Fruit fly (Drosophila melanogaster) whole organism, embryonic: Measurements from ENCODE around the gene Ac3.

Experiments
- CG10366 ChIP-seq: fragments of 200-800 bp; sonication (Bioruptor generic); IDR thresholded peaks from 2 replicates; pipeline ENCODE4 v1.3.6; 2022; ENCODE audit warnings: missing biosample characterization, missing genetic modification characterization
- CG10431 ChIP-seq: fragments of 200-800 bp; sonication (Bioruptor generic); optimal IDR thresholded peaks from 3 replicates; lab custom pipeline; 2018; ENCODE audit warnings: missing biosample characterization, mild to moderate bottlenecking, missing genetic modification characterization
- CG11085 ChIP-seq: fragments of 200-800 bp; sonication (Bioruptor generic); IDR thresholded peaks from 2 replicates; pipeline ENCODE4 v1.3.6; 2022; ENCODE audit warnings: missing biosample characterization, missing genetic modification characterization
- CG14014 ChIP-seq: fragments of 200-800 bp; sonication (Bioruptor generic); IDR thresholded peaks from 2 replicates; pipeline ENCODE4 v1.3.6; 2022; ENCODE audit warnings: missing biosample characterization, missing genetic modification characterization
- CG15011 ChIP-seq: fragments of 200-800 bp; sonication (Bioruptor generic); optimal IDR thresholded peaks from 3 replicates; lab custom pipeline; 2018; ENCODE audit warnings: missing biosample characterization, mild to moderate bottlenecking, missing genetic modification characterization
- CG15696 ChIP-seq: fragments of 200-800 bp; sonication (Bioruptor generic); optimal IDR thresholded peaks from 2 replicates; lab custom pipeline; 2019; ENCODE audit warnings: missing biosample characterization, mild to moderate bottlenecking, missing genetic modification characterization, moderate library complexity
- CG17612 ChIP-seq: fragments of 200-800 bp; sonication (Bioruptor generic); IDR thresholded peaks from 2 replicates; pipeline ENCODE4 v1.3.6; 2022; ENCODE audit warnings: missing biosample characterization, missing genetic modification characterization
- CG17802 ChIP-seq: fragments of 200-800 bp; sonication (Bioruptor generic); optimal IDR thresholded peaks from 2 replicates; lab custom pipeline; 2018; ENCODE audit warnings: missing biosample characterization, mild to moderate bottlenecking, missing genetic modification characterization, moderate library complexity
- CG18476 ChIP-seq: fragments of 200-800 bp; sonication (Bioruptor generic); optimal IDR thresholded peaks from 2 replicates; lab custom pipeline; 2016; ENCODE audit warnings: missing biosample characterization, mild to moderate bottlenecking, missing genetic modification characterization
- CG34224 ChIP-seq: fragments of 200-800 bp; sonication (Bioruptor generic); IDR thresholded peaks from 3 replicates; pipeline ENCODE4 v1.3.6; 2022; ENCODE audit warnings: missing biosample characterization, missing genetic modification characterization; ENCODE audit not compliant: partially characterized antibody
- CG34376 ChIP-seq: fragments of 200-800 bp; sonication (Bioruptor generic); optimal IDR thresholded peaks from 2 replicates; lab custom pipeline; 2018; ENCODE audit warnings: missing biosample characterization, mild to moderate bottlenecking, missing genetic modification characterization
- CG4282 ChIP-seq: fragments of 200-800 bp; sonication (Bioruptor generic); optimal IDR thresholded peaks from 2 replicates; lab custom pipeline; 2016; ENCODE audit warnings: missing biosample characterization, missing genetic modification characterization
- CG4328 ChIP-seq: fragments of 200-800 bp; sonication (Bioruptor generic); optimal IDR thresholded peaks from 3 replicates; lab custom pipeline; 2017; ENCODE audit warnings: missing biosample characterization, missing genetic modification reagents, missing genetic modification characterization
- CG4820 ChIP-seq: fragments of 200-800 bp; sonication (Bioruptor generic); optimal IDR thresholded peaks from 3 replicates; lab custom pipeline; 2016; ENCODE audit warnings: missing biosample characterization, missing genetic modification characterization
- CG6689 ChIP-seq: fragments of 200-800 bp; sonication (Bioruptor generic); IDR thresholded peaks from 2 replicates; pipeline ENCODE4 v1.3.6; 2022; ENCODE audit warnings: missing biosample characterization, missing genetic modification characterization
- CG6791 ChIP-seq: fragments of 200-800 bp; sonication (Bioruptor generic); IDR thresholded peaks from 3 replicates; pipeline ENCODE4 v1.3.6; 2022; ENCODE audit warnings: missing biosample characterization, missing genetic modification characterization; ENCODE audit not compliant: partially characterized antibody
- CG7357 ChIP-seq: fragments of 200-800 bp; sonication (Bioruptor generic); IDR thresholded peaks from 3 replicates; pipeline ENCODE4 v1.3.6; 2022; ENCODE audit warnings: missing biosample characterization, missing genetic modification characterization
- CG7745 ChIP-seq: fragments of 200-800 bp; sonication (Bioruptor generic); optimal IDR thresholded peaks from 2 replicates; lab custom pipeline; 2018; ENCODE audit warnings: missing biosample characterization, mild to moderate bottlenecking, missing genetic modification characterization, moderate library complexity
- CG7839 ChIP-seq: fragments of 200-800 bp; sonication (Bioruptor generic); optimal IDR thresholded peaks from 3 replicates; lab custom pipeline; 2018; ENCODE audit warnings: missing biosample characterization, mild to moderate bottlenecking, missing genetic modification characterization, moderate library complexity
- CrebB ChIP-seq: fragments of 200-800 bp; sonication (Bioruptor generic); optimal IDR thresholded peaks from 3 replicates; lab custom pipeline; 2018; ENCODE audit warnings: missing biosample characterization, mild to moderate bottlenecking, missing genetic modification characterization
- Dp ChIP-seq: fragments of 200-800 bp; sonication (Bioruptor generic); optimal IDR thresholded peaks from 2 replicates; lab custom pipeline; 2018; ENCODE audit warnings: missing biosample characterization, mild to moderate bottlenecking, missing genetic modification characterization, moderate library complexity
- Drgx ChIP-seq: fragments of 200-800 bp; sonication (Bioruptor generic); IDR thresholded peaks from 2 replicates; pipeline ENCODE4 v1.3.6; 2022; ENCODE audit warnings: missing biosample characterization, missing genetic modification characterization
- Gsc ChIP-seq: fragments of 200-800 bp; sonication (Bioruptor generic); IDR thresholded peaks from 2 replicates; pipeline ENCODE4 v1.3.6; 2022; ENCODE audit warnings: missing biosample characterization, missing genetic modification characterization
- HLH3B ChIP-seq: fragments of 200-800 bp; sonication (Bioruptor generic); IDR thresholded peaks from 2 replicates; pipeline ENCODE4 v1.3.6; 2022; ENCODE audit warnings: missing biosample characterization, missing genetic modification characterization
- Side ChIP-seq: fragments of 200-800 bp; sonication (Bioruptor generic); optimal IDR thresholded peaks from 2 replicates; lab custom pipeline; 2016; ENCODE audit warnings: missing biosample characterization, missing genetic modification characterization
- Six4 ChIP-seq: fragments of 200-800 bp; sonication (Bioruptor generic); optimal IDR thresholded peaks from 2 replicates; lab custom pipeline; 2016; ENCODE audit warnings: missing biosample characterization, missing genetic modification characterization
- Sry-β ChIP-seq: fragments of 200-800 bp; sonication (Bioruptor generic); optimal IDR thresholded peaks from 2 replicates; lab custom pipeline; 2018; ENCODE audit warnings: missing biosample characterization, mild to moderate bottlenecking, missing genetic modification characterization, moderate library complexity
- abd-A ChIP-seq: fragments of 200-800 bp; sonication (Bioruptor generic); optimal IDR thresholded peaks from 3 replicates; lab custom pipeline; 2019; ENCODE audit warnings: missing biosample characterization, mild to moderate bottlenecking, missing genetic modification characterization, moderate library complexity
- aop ChIP-seq: fragments of 200-800 bp; sonication (Bioruptor generic); IDR thresholded peaks from 2 replicates; pipeline ENCODE4 v1.3.6; 2022; ENCODE audit warnings: missing biosample characterization, missing genetic modification characterization
- chinmo ChIP-seq: fragments of 200-800 bp; sonication (Bioruptor generic); IDR thresholded peaks from 4 replicates; pipeline ENCODE4 v1.3.6; 2022; ENCODE audit warnings: missing biosample characterization, missing genetic modification characterization; ENCODE audit not compliant: partially characterized antibody
- exex ChIP-seq: fragments of 200-800 bp; sonication (Bioruptor generic); optimal IDR thresholded peaks from 4 replicates; lab custom pipeline; 2018; ENCODE audit warnings: missing biosample characterization, mild to moderate bottlenecking, missing genetic modification characterization, moderate library complexity
- fd102C ChIP-seq: fragments of 200-800 bp; sonication (Bioruptor generic); optimal IDR thresholded peaks from 2 replicates; lab custom pipeline; 2018; ENCODE audit warnings: missing biosample characterization, mild to moderate bottlenecking, missing genetic modification characterization, moderate library complexity
- grau ChIP-seq: fragments of 200-800 bp; optimal IDR thresholded peaks from 3 replicates; lab custom pipeline; 2019; ENCODE audit warnings: missing biosample characterization, mild to moderate bottlenecking, missing genetic modification characterization, moderate library complexity
- gro ChIP-seq: fragments of 200-800 bp; sonication (Bioruptor generic); optimal IDR thresholded peaks from 2 replicates; lab custom pipeline; 2016; ENCODE audit warnings: missing biosample characterization, missing genetic modification characterization
- kah ChIP-seq: fragments of 200-800 bp; sonication (Bioruptor generic); optimal IDR thresholded peaks from 2 replicates; lab custom pipeline; 2018; ENCODE audit warnings: missing biosample characterization, mild to moderate bottlenecking, missing genetic modification characterization
- lbe ChIP-seq: fragments of 200-800 bp; sonication (Bioruptor generic); optimal IDR thresholded peaks from 2 replicates; lab custom pipeline; 2016; ENCODE audit warnings: missing biosample characterization, mild to moderate bottlenecking, missing genetic modification characterization
- pnt ChIP-seq: fragments of 200-800 bp; sonication (Bioruptor generic); optimal IDR thresholded peaks from 3 replicates; lab custom pipeline; 2016; ENCODE audit warnings: missing biosample characterization, missing genetic modification characterization
- pros ChIP-seq: fragments of 200-800 bp; sonication (Bioruptor generic); optimal IDR thresholded peaks from 3 replicates; lab custom pipeline; 2019; ENCODE audit warnings: missing biosample characterization, mild to moderate bottlenecking, missing genetic modification characterization, moderate library complexity
- pzg ChIP-seq: fragments of 200-800 bp; sonication (Bioruptor generic); optimal IDR thresholded peaks from 3 replicates; lab custom pipeline; 2018; ENCODE audit warnings: missing biosample characterization, mild to moderate bottlenecking, missing genetic modification characterization, moderate library complexity
- run ChIP-seq: fragments of 200-800 bp; sonication (Bioruptor generic); optimal IDR thresholded peaks from 3 replicates; lab custom pipeline; 2018; ENCODE audit warnings: missing biosample characterization, mild to moderate bottlenecking, missing genetic modification characterization
- so ChIP-seq: fragments of 200-800 bp; sonication (Bioruptor generic); IDR thresholded peaks from 3 replicates; pipeline ENCODE4 v1.3.6; 2022; ENCODE audit warnings: missing biosample characterization, missing genetic modification characterization
- sob ChIP-seq: fragments of 200-800 bp; sonication (Bioruptor generic); IDR thresholded peaks from 2 replicates; pipeline ENCODE4 v1.3.6; 2022; ENCODE audit warnings: missing biosample characterization, missing genetic modification characterization
- sug ChIP-seq: fragments of 200-800 bp; optimal IDR thresholded peaks from 2 replicates; lab custom pipeline; 2019; ENCODE audit warnings: missing biosample characterization, mild to moderate bottlenecking, missing genetic modification characterization, moderate library complexity
- trh ChIP-seq: fragments of 200-800 bp; sonication (Bioruptor generic); optimal IDR thresholded peaks from 2 replicates; lab custom pipeline; 2016; ENCODE audit warnings: missing biosample characterization, missing genetic modification characterization
- tup ChIP-seq: fragments of 200-800 bp; sonication (Bioruptor generic); optimal IDR thresholded peaks from 2 replicates; lab custom pipeline; 2016; ENCODE audit warnings: missing biosample characterization, mild to moderate bottlenecking, missing genetic modification characterization, moderate library complexity
- twi ChIP-seq: fragments of 200-800 bp; optimal IDR thresholded peaks from 2 replicates; lab custom pipeline; 2019; ENCODE audit warnings: missing biosample characterization, mild to moderate bottlenecking, missing genetic modification characterization, moderate library complexity
- vnd ChIP-seq: fragments of 200-800 bp; sonication (Bioruptor generic); IDR thresholded peaks from 3 replicates; pipeline ENCODE4 v1.3.6; 2022; ENCODE audit warnings: missing biosample characterization, missing genetic modification characterization; ENCODE audit not compliant: partially characterized antibody
- zen ChIP-seq: fragments of 200-800 bp; sonication (Bioruptor generic); optimal IDR thresholded peaks from 3 replicates; lab custom pipeline; 2018; ENCODE audit warnings: missing biosample characterization, mild to moderate bottlenecking, missing genetic modification characterization, moderate library complexity

Ac3 gene

dm6 chr2L:21623685-21624471, 8.5 kb upstream of the Ac3 start, which contains the start of gene CG2201 (continued):
- no peak for TF ChIP-seq CG6791 (GFP tag; lab: Robert Waterston, UW)
- no peak for TF ChIP-seq CG15011 (GFP tag; lab: Kevin White, UChicago)
- TF ChIP-seq pros = no peak
- TF ChIP-seq abd-A = no peak
- peak; percentile 18 for TF ChIP-seq twi (tag; lab: Kevin White, UChicago)
- TF ChIP-seq CG34224 (GFP tag; lab: Robert Waterston, UW) = no peak
- TF ChIP-seq CG7745 (tag; lab: Kevin White, UChicago) = no peak
- TF ChIP-seq chinmo (GFP tag; lab: Robert Waterston, UW) = no peak
- TF ChIP-seq CG14014 (GFP tag; lab: Robert Waterston, UW) = 0 out of 2 replicates have a peak, but pooled peaks have one; percentile 20
- TF ChIP-seq pnt (GFP tag; lab: Kevin White, UChicago) = no peak
- peak; percentile 47 for TF ChIP-seq kah (GFP tag; lab: Kevin White, UChicago)
- no peak for TF ChIP-seq HLH3B (GFP tag; lab: Robert Waterston, UW)
- peak; percentile 45 for TF ChIP-seq zen (tag; lab: Kevin White, UChicago)
- TF ChIP-seq exex = no peak
- no peak for TF ChIP-seq so
- no peak for TF ChIP-seq CrebB (tag; lab: Kevin White, UChicago)
- peak; percentile 33 for TF ChIP-seq CG7839 (tag; lab: Kevin White, UChicago)
- no peak for TF ChIP-seq CG34376 (GFP tag; lab: Kevin White, UChicago)
- TF ChIP-seq sug = no peak
- peak; percentile 56 for TF ChIP-seq trh
- no peak for TF ChIP-seq vnd (GFP tag; lab: Robert Waterston, UW)
- no peak for TF ChIP-seq CG17802 (tag; lab: Kevin White, UChicago)
- peak; percentile 33 for TF ChIP-seq CG4282 (GFP tag; lab: Kevin White, UChicago)
- no peak for TF ChIP-seq CG4328 (GFP tag; lab: Kevin White, UChicago)
- TF ChIP-seq CG17612 (GFP tag; lab: Robert Waterston, UW) = 0 out of 2 replicates have a peak, but pooled peaks have one; percentile 5
- no peak for TF ChIP-seq Side (GFP tag; lab: Kevin White, UChicago)
- no peak for TF ChIP-seq fd102C (GFP tag; lab: Kevin White, UChicago)
- no peak for TF ChIP-seq CG4820 (GFP tag; lab: Kevin White, UChicago)
- no peak for TF ChIP-seq tup (GFP tag; lab: Kevin White, UChicago)
- TF ChIP-seq CG15696 = peak; percentile 9
- no peak for TF ChIP-seq gro (GFP tag; lab: Kevin White, UChicago)
- no peak for TF ChIP-seq lbe (GFP tag; lab: Kevin White, UChicago)
- peak; percentile 42 for TF ChIP-seq run
- no peak for TF ChIP-seq CG11085 (GFP tag; lab: Robert Waterston, UW)
- TF ChIP-seq pzg = no peak
- TF ChIP-seq CG10366 (GFP tag; lab: Robert Waterston, UW) = peak; percentile 43; the same call in 1 of the 2 replicates
- TF ChIP-seq grau = peak; percentile 36
- peak; percentile 27 for TF ChIP-seq Sry-β (GFP tag; lab: Kevin White, UChicago)
- TF ChIP-seq Six4 (GFP tag; lab: Kevin White, UChicago) = no peak
- TF ChIP-seq Dp (GFP tag; lab: Kevin White, UChicago) = no peak
- 0 out of 2 replicates have a peak, but pooled peaks have one; percentile 22 for TF ChIP-seq Drgx (GFP tag; lab: Robert Waterston, UW)
- peak; percentile 16; the same call in 1 of the 3 replicates for TF ChIP-seq CG7357 (GFP tag; lab: Robert Waterston, UW)
- TF ChIP-seq CG6689 = peak; percentile 38
- no peak for TF ChIP-seq CG18476 (GFP tag; lab: Kevin White, UChicago)
- no peak for TF ChIP-seq Gsc
- TF ChIP-seq sob (GFP tag; lab: Robert Waterston, UW) = peak; percentile 40; the same call in 1 of the 2 replicates
- TF ChIP-seq aop (GFP tag; lab: Robert Waterston, UW) = no peak
- peak; percentile 37 for TF ChIP-seq CG10431 (GFP tag; lab: Kevin White, UChicago)
